Worm (Caenorhabditis elegans) whole organism, young adult: ENCODE data around the gene ncx-6.

Experiments used
- B0019.2 ChIP-seq: fragments of 200-800 bp; sonication (Bioruptor generic); conservative IDR thresholded peaks from 2 replicates; pipeline ENCODE4 v1.3.6; 2022; ENCODE audit warnings: missing genetic modification reagents, missing genetic modification characterization, missing compliant biosample characterization
- F52B5.7 ChIP-seq: sonication (generic microtip); optimal IDR thresholded peaks from 2 replicates; lab custom pipeline; 2016; ENCODE audit warnings: mild to moderate bottlenecking, missing genetic modification characterization, missing compliant biosample characterization
- F57A8.1 ChIP-seq: fragments of 200-800 bp; sonication (Bioruptor generic); optimal IDR thresholded peaks from 2 replicates; lab custom pipeline; 2018; ENCODE audit warnings: mild to moderate bottlenecking, missing genetic modification characterization, moderate library complexity, missing compliant biosample characterization
- T07F8.4 ChIP-seq: sonication (generic microtip); optimal IDR thresholded peaks from 2 replicates; lab custom pipeline; 2016; ENCODE audit warnings: mild to moderate bottlenecking, missing genetic modification characterization, moderate library complexity, missing compliant biosample characterization
- Y53G8AR.9 ChIP-seq: fragments of 200-800 bp; sonication (Bioruptor generic); conservative IDR thresholded peaks from 2 replicates; pipeline ENCODE4 v1.3.6; 2022; ENCODE audit warnings: missing genetic modification reagents, missing genetic modification characterization, missing compliant biosample characterization
- Y67H2A.10 ChIP-seq: fragments of 200-800 bp; sonication (Bioruptor generic); conservative IDR thresholded peaks from 2 replicates; pipeline ENCODE4 v1.3.6; 2022; ENCODE audit warnings: missing genetic modification reagents, missing genetic modification characterization, missing compliant biosample characterization
- ZK185.1 ChIP-seq: sonication (generic microtip); optimal IDR thresholded peaks from 2 replicates; lab custom pipeline; 2016; ENCODE audit warnings: mild to moderate bottlenecking, missing genetic modification characterization, missing compliant biosample characterization; ENCODE audit not compliant: poor library complexity, severe bottlenecking
- akir-1 ChIP-seq: fragments of 200-800 bp; sonication (Bioruptor generic); optimal IDR thresholded peaks from 2 replicates; lab custom pipeline; 2018; ENCODE audit warnings: mild to moderate bottlenecking, missing genetic modification characterization, moderate library complexity, missing compliant biosample characterization
- aptf-2 ChIP-seq: fragments of 200-800 bp; sonication (Bioruptor generic); conservative IDR thresholded peaks from 2 replicates; pipeline ENCODE4 v1.3.6; 2022; ENCODE audit warnings: missing genetic modification reagents, missing genetic modification characterization, missing compliant biosample characterization
- aptf-3 ChIP-seq: fragments of 200-800 bp; sonication (Bioruptor generic); IDR thresholded peaks from 2 replicates; pipeline ENCODE4 v1.3.6; 2022; ENCODE audit warnings: missing genetic modification characterization, missing compliant biosample characterization
- attf-5 ChIP-seq: fragments of 200-800 bp; sonication (Bioruptor generic); optimal IDR thresholded peaks from 2 replicates; lab custom pipeline; 2018; ENCODE audit warnings: mild to moderate bottlenecking, missing genetic modification characterization, missing compliant biosample characterization
- attf-6 ChIP-seq: fragments of 200-800 bp; sonication (Bioruptor generic); IDR thresholded peaks from 2 replicates; pipeline ENCODE4 v1.3.6; 2022; ENCODE audit warnings: missing genetic modification reagents, missing genetic modification characterization, missing compliant biosample characterization
- bed-1 ChIP-seq: fragments of 200-800 bp; sonication (Bioruptor generic); IDR thresholded peaks from 2 replicates; pipeline ENCODE4 v1.3.6; 2022; ENCODE audit warnings: missing genetic modification reagents, missing genetic modification characterization, missing compliant biosample characterization
- cebp-2 ChIP-seq: fragments of 200-800 bp; sonication (Bioruptor generic); IDR thresholded peaks from 2 replicates; pipeline ENCODE4 v1.3.6; 2022; ENCODE audit warnings: missing genetic modification characterization, missing compliant biosample characterization
- ceh-100 ChIP-seq: fragments of 200-800 bp; sonication (Bioruptor generic); IDR thresholded peaks from 2 replicates; pipeline ENCODE4 v1.3.6; 2022; ENCODE audit warnings: missing genetic modification reagents, missing genetic modification characterization, missing compliant biosample characterization
- ceh-40 ChIP-seq: fragments of 200-800 bp; sonication (Bioruptor generic); IDR thresholded peaks from 2 replicates; pipeline ENCODE4 v1.3.6; 2022; ENCODE audit warnings: missing genetic modification characterization, missing compliant biosample characterization
- die-1 ChIP-seq: sonication (generic microtip); optimal IDR thresholded peaks from 2 replicates; lab custom pipeline; 2016; ENCODE audit warnings: missing genotype, mild to moderate bottlenecking, missing genetic modification characterization, missing compliant biosample characterization
- dpff-1 ChIP-seq: sonication (generic microtip); optimal IDR thresholded peaks from 2 replicates; lab custom pipeline; 2017; ENCODE audit warnings: mild to moderate bottlenecking, missing genetic modification characterization, missing compliant biosample characterization
- dpl-1 ChIP-seq: fragments of 150-350 bp; optimal IDR thresholded peaks from 2 replicates; lab custom pipeline; 2014; ENCODE audit warnings: missing biosample characterization, missing genetic modification reagents, missing genetic modification characterization
- egl-18 ChIP-seq: fragments of 200-800 bp; sonication (Bioruptor generic); IDR thresholded peaks from 2 replicates; pipeline ENCODE4 v1.3.6; 2022; ENCODE audit warnings: missing genetic modification reagents, missing genetic modification characterization, missing compliant biosample characterization
- egrh-3 ChIP-seq: fragments of 200-800 bp; sonication (Bioruptor generic); IDR thresholded peaks from 2 replicates; pipeline ENCODE4 v1.3.6; 2022; ENCODE audit warnings: missing genetic modification reagents, missing genetic modification characterization, missing compliant biosample characterization
- hmg-1.2 ChIP-seq: fragments of 200-800 bp; sonication (Bioruptor generic); IDR thresholded peaks from 2 replicates; pipeline ENCODE4 v1.3.6; 2022; ENCODE audit warnings: missing genetic modification reagents, missing genetic modification characterization, missing compliant biosample characterization
- let-526 ChIP-seq: fragments of 200-800 bp; sonication (Bioruptor generic); IDR thresholded peaks from 2 replicates; pipeline ENCODE4 v1.3.6; 2022; ENCODE audit warnings: missing genetic modification reagents, missing genetic modification characterization, missing compliant biosample characterization
- let-607 ChIP-seq, 2 experiments: fragments of 200-800 bp in 1 of 2; sonication (Bioruptor generic) in 1 of 2; sonication (generic microtip) in 1 of 2; optimal IDR thresholded peaks; 2 replicates each; lab custom pipeline; 2016 to 2018; ENCODE audit warnings: mild to moderate bottlenecking in 2 of 2, missing compliant biosample characterization in 2 of 2, missing genetic modification characterization in 2 of 2, moderate library complexity in 2 of 2, missing genotype in 1 of 2
- lin-26 ChIP-seq: fragments of 200-800 bp; sonication (Bioruptor generic); IDR thresholded peaks from 2 replicates; pipeline ENCODE4 v1.3.6; 2022; ENCODE audit warnings: missing genetic modification reagents, missing genetic modification characterization, missing compliant biosample characterization
- lsl-1 ChIP-seq: fragments of 200-800 bp; sonication (Bioruptor generic); optimal IDR thresholded peaks from 2 replicates; lab custom pipeline; 2018; ENCODE audit warnings: mild to moderate bottlenecking, missing genetic modification characterization, moderate library complexity, missing compliant biosample characterization
- lsy-27 ChIP-seq: sonication (generic microtip); optimal IDR thresholded peaks from 2 replicates; lab custom pipeline; 2017; ENCODE audit warnings: missing genetic modification characterization, mild to moderate bottlenecking, missing compliant biosample characterization, antibody characterized with exemption, missing genotype, borderline replicate concordance; ENCODE audit not compliant: insufficient read depth
- madf-8 ChIP-seq: fragments of 200-800 bp; sonication (Bioruptor generic); conservative IDR thresholded peaks from 2 replicates; pipeline ENCODE4 v1.3.6; 2022; ENCODE audit warnings: missing genetic modification reagents, missing genetic modification characterization, missing compliant biosample characterization
- mxl-1 ChIP-seq: sonication (generic microtip); optimal IDR thresholded peaks from 2 replicates; lab custom pipeline; 2016; ENCODE audit warnings: missing genetic modification characterization, missing compliant biosample characterization
- nfyb-1 ChIP-seq: fragments of 200-800 bp; sonication (Bioruptor generic); IDR thresholded peaks from 2 replicates; pipeline ENCODE4 v1.3.6; 2022; ENCODE audit warnings: missing genetic modification reagents, missing genetic modification characterization, missing compliant biosample characterization
- nhr-179 ChIP-seq: sonication (generic microtip); optimal IDR thresholded peaks from 2 replicates; lab custom pipeline; 2016; ENCODE audit warnings: mild to moderate bottlenecking, missing genetic modification characterization, missing compliant biosample characterization
- nhr-80 ChIP-seq: sonication (generic microtip); optimal IDR thresholded peaks from 2 replicates; lab custom pipeline; 2016; ENCODE audit warnings: missing genetic modification characterization, missing compliant biosample characterization
- nhr-90 ChIP-seq: sonication (generic microtip); optimal IDR thresholded peaks from 2 replicates; lab custom pipeline; 2016; ENCODE audit warnings: missing genotype, mild to moderate bottlenecking, missing genetic modification characterization, missing compliant biosample characterization
- rcor-1 ChIP-seq: fragments of 200-800 bp; sonication (Bioruptor generic); IDR thresholded peaks from 2 replicates; pipeline ENCODE4 v1.3.6; 2022; ENCODE audit warnings: missing genetic modification reagents, missing genetic modification characterization, missing compliant biosample characterization
- rpc-1 ChIP-seq, 2 experiments: fragments of 150-350 bp in 1 of 2; sonication (generic microtip) in 1 of 2; optimal IDR thresholded peaks; 2 replicates each; lab custom pipeline; 2014 to 2018; ENCODE audit warnings: missing biosample characterization in 1 of 2, missing genetic modification characterization in 1 of 2, missing genetic modification reagents in 1 of 2, missing genotype in 1 of 2
- sdz-38 ChIP-seq: sonication (generic microtip); optimal IDR thresholded peaks from 2 replicates; lab custom pipeline; 2016; ENCODE audit warnings: missing genotype, missing genetic modification characterization, missing compliant biosample characterization
- snpc-4 ChIP-seq, 5 experiments: fragments of 150-350 bp in 1 of 5; sonication (generic microtip) in 4 of 5; optimal IDR thresholded peaks; 2 replicates each; lab custom pipeline; 2014 to 2018; ENCODE audit warnings: missing genetic modification characterization in 5 of 5, missing biosample characterization in 3 of 5, antibody characterized with exemption in 2 of 5, mild to moderate bottlenecking in 2 of 5, missing compliant biosample characterization in 2 of 5, missing genotype in 2 of 5, moderate library complexity in 2 of 5, missing genetic modification reagents in 1 of 5
- zim-3 ChIP-seq: sonication (generic microtip); optimal IDR thresholded peaks from 2 replicates; lab custom pipeline; 2017; ENCODE audit warnings: mild to moderate bottlenecking, missing genetic modification characterization, moderate library complexity, missing compliant biosample characterization

Gene ncx-6

DNA sequence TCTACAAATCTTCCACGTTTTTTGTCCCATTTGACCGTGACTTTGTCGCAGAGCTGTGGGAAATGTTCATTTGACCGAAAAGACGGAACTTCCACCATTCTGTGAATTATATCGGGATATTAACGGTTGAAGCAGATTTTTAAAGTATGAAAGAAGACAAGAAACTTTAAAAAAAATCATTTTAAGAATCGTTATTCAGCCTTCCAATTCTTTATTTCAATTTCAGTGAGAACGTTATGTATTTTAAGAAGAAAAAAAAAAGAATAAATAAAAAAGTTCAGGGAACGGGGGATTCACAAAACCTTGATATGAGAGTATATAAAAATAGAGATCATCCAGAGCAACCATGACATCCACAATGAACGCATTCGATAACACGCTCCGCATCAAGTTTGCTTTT is 19.3 kb downstream of the ncx-6 start, which contains the start of gene set-3:
set-3 (minus strand) TSS at position 101 of the 400 bp plus-strand sequence.
- TF ChIP-seq snpc-4 (GFP tag; optimal IDR thresholded peaks at IDR 0.05; lab: Kevin White, UChicago) (no peak), snpc-4 (tag; optimal IDR thresholded peaks at IDR 0.05; lab: Kevin White, UChicago) (no peak), madf-8 (GFP tag; lab: Robert Waterston, UW) (no peak), egl-18 (GFP tag; lab: Robert Waterston, UW) (no peak), rcor-1 (0 out of 2 replicates have a peak, but pooled peaks have one; percentile 9)

DNA sequence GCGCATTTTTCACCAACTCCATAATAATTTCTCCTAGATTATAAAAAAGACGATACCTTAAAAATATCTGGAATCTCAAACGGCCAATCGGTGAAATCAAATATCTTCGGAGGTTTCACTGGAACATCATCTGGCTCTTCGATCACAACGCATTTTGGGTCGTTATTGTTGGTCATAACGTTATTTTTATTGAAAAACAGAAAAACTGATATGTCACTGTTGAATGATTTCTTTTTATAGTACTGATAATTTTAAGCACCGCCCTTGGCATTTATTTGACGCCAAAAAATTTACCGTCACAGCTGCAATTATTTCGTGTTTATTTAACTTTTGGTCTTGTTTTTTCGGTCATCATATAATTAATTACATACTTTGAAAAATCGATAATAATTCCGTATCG is 23.7 kb downstream of the ncx-6 start, which contains the start of gene best-5:
best-5 (minus strand) TSS at position 210 of the 400 bp plus-strand sequence.
- TF ChIP-seq nhr-80 (tag; lab: Kevin White, UChicago), result peak; percentile 8
- TF ChIP-seq ceh-100 (GFP tag; lab: Robert Waterston, UW), result no peak
- TF ChIP-seq, all 124 proteins: peak for 1

DNA sequence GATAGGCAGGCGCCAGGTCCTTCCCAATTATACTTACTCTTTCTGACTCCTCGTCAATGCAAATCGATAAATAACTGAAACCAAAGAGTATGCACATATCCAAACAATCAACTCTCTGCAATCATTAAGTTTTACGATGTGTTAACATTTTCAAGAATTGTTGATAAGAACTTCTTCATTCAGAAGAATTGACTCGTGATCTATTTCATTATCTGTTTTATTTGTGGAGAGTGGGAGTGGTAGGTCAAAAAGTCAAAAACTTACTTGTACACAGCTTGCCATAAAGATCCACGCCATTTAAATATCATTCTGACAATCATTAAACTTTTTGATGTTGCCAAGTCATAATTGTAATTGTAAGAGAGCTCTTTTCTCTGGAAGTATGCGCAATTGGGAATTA is 24.4 kb downstream of the ncx-6 start:
- no peak for TF ChIP-seq mxl-1 (tag; lab: Kevin White, UChicago)
- TF ChIP-seq Y53G8AR.9, result no peak
- TF ChIP-seq ceh-40 (GFP tag; lab: Robert Waterston, UW), result no peak
- no peak for TF ChIP-seq attf-6 (GFP tag; lab: Robert Waterston, UW)
- TF ChIP-seq akir-1 (GFP tag; lab: Kevin White, UChicago), result no peak
- no peak for TF ChIP-seq rpc-1 (optimal IDR thresholded peaks at IDR 0.05; lab: Kevin White, UChicago)
- no peak for TF ChIP-seq rpc-1 (tag; optimal IDR thresholded peaks at IDR 0.05; lab: Kevin White, UChicago)
- TF ChIP-seq F57A8.1, result no peak
- no peak for TF ChIP-seq nhr-90 (tag; lab: Kevin White, UChicago)
- no peak for TF ChIP-seq Y67H2A.10 (GFP tag; lab: Robert Waterston, UW)
- TF ChIP-seq nhr-179 (tag; lab: Kevin White, UChicago), result no peak
- no peak for TF ChIP-seq let-526
- no peak for TF ChIP-seq attf-5 (GFP tag; lab: Kevin White, UChicago)
- TF ChIP-seq T07F8.4, result no peak
- no peak for TF ChIP-seq hmg-1.2
- no peak for TF ChIP-seq lsl-1 (GFP tag; lab: Kevin White, UChicago)
- no peak for TF ChIP-seq sdz-38
- TF ChIP-seq die-1 (tag; lab: Kevin White, UChicago), result no peak
- TF ChIP-seq aptf-2 (GFP tag; lab: Robert Waterston, UW), result no peak

DNA sequence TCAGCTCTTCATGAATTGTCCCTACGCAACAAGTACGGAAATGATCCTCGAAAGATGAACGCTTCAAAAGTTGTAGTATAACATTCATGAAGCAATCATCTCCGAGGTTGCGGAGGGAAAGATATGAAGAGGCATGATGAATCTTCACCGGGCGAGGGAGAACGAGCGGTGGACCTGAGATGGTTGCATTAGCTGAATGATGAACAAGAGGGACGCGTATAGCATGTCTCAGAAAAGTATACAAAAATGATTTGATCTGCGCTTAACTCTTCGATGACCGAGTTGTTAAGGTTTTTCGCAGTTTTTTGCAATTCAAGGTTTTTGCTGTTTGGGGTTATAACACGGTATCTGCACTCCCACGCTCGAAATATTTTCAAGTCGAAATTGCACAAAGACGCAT is 27.8 kb downstream of the ncx-6 start, which contains the start of gene C07A9.10:
C07A9.10 (minus strand) TSS at position 101 of the 400 bp plus-strand sequence.
- no peak for TF ChIP-seq dpff-1 (tag; lab: Kevin White, UChicago)
- no peak for TF ChIP-seq nfyb-1 (GFP tag; lab: Robert Waterston, UW)
- no peak for TF ChIP-seq B0019.2 (GFP tag; lab: Robert Waterston, UW)
- no peak for TF ChIP-seq lin-26 (GFP tag; lab: Robert Waterston, UW)
- no peak for TF ChIP-seq ZK185.1
- TF ChIP-seq egrh-3 (GFP tag; lab: Robert Waterston, UW), result no peak
- no peak for TF ChIP-seq madf-8 (GFP tag; lab: Robert Waterston, UW)
- no peak for TF ChIP-seq aptf-3 (GFP tag; lab: Robert Waterston, UW)
- TF ChIP-seq dpl-1 (GFP tag; lab: Kevin White, UChicago), result no peak
- no peak for TF ChIP-seq attf-5 (GFP tag; lab: Kevin White, UChicago)
- TF ChIP-seq zim-3, result no peak
- TF ChIP-seq aptf-2 (GFP tag; lab: Robert Waterston, UW), result no peak
- TF ChIP-seq lsy-27, result no peak
- no peak for TF ChIP-seq F52B5.7 (tag; lab: Kevin White, UChicago)
- TF ChIP-seq cebp-2 (GFP tag; lab: Robert Waterston, UW), result no peak
- TF ChIP-seq egl-18 (GFP tag; lab: Robert Waterston, UW), result no peak
- no peak for TF ChIP-seq bed-1 (GFP tag; lab: Robert Waterston, UW)
- TF ChIP-seq let-607 (tag; optimal IDR thresholded peaks at IDR 0.05; lab: Kevin White, UChicago), result no peak
